Fruit fly (Drosophila melanogaster) Kc167 (cell line): Measurements from ENCODE around the gene Hsp70Ab.
"Not testable (repeated sequence)": the region's sequence is repeated elsewhere in the genome, so short reads cannot be mapped to it uniquely, and the experiment has no call there.

ENCODE experiments used
- Myc ChIP-seq: fragments of >200 bp; optimal IDR thresholded peaks from 2 replicates; lab custom pipeline; 2017; ENCODE audit warnings: missing external identifiers
- Sin3A ChIP-seq: fragments of >200 bp; optimal IDR thresholded peaks from 2 replicates; lab custom pipeline; 2018; ENCODE audit warnings: missing external identifiers
- h ChIP-seq: fragments of >200 bp; optimal IDR thresholded peaks from 3 replicates; lab custom pipeline; 2018; ENCODE audit warnings: missing external identifiers
- insv ChIP-seq: fragments of >200 bp; optimal IDR thresholded peaks from 3 replicates; lab custom pipeline; 2018; ENCODE audit warnings: missing external identifiers
- psq ChIP-seq: fragments of >200 bp; optimal IDR thresholded peaks from 2 replicates; lab custom pipeline; 2017; ENCODE audit warnings: missing external identifiers
- ttk ChIP-seq: sonication (Bioruptor generic); optimal IDR thresholded peaks from 2 replicates; lab custom pipeline; 2017; ENCODE audit warnings: missing external identifiers

The Hsp70Ab gene

DNA sequence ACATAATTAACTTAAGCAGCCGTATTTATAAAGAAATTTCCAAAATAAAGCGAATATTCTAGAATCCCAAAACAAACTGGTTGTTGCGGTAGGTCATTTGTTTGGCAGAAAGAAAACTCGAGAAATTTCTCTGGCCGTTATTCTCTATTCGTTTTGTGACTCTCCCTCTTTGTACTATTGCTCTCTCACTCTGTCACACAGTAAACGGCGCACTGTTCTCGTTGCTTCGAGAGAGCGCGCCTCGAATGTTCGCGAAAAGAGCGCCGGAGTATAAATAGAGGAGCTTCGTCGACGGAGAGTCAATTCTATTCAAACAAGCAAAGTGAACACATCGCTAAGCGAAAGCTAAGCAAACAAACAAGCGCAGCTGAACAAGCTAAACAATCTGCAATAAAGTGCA is at the start of gene Hsp70Ab:
Gene Hsp70Ab, plus strand, starts transcription at position 301 of the 400 bp plus-strand sequence.
- TF ChIP-seq psq (lab: Kevin White, UChicago); h; ttk (lab: Kevin White, UChicago): not testable (repeated sequence)

dm6 chr3R:11920605-11921004 is 37.7 kb upstream of the Hsp70Ab start:
- TF ChIP-seq Myc (lab: Kevin White, UChicago) (no peak), ttk (lab: Kevin White, UChicago) (no peak), h (no peak), Sin3A (lab: Kevin White, UChicago) (no peak), insv (no peak), psq (lab: Kevin White, UChicago) (no peak)

DNA sequence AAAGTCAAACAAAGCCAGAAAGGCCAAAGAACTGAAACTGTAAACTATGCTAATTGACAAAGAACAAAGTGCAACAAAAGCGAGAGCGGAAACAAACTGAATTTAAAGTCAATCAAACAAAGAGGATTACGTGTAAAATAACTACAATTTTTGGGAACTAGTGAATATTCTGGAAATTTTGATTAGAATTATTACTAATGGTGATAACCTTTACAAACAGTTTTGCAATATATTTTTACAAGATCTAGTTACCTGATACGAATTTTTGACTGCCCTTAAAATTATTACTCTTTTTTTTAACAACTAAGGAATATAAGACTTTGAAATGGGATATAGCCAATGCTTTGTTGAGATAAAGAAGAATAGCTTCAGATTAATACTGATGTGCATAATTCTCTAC is 27.4 kb upstream of the Hsp70Ab start, which contains the start of gene CG14731:
Gene CG14731, plus strand, starts transcription at position 301 of the 400 bp plus-strand sequence.
- TF ChIP-seq insv (no peak), psq (lab: Kevin White, UChicago) (no peak)

- TF ChIP-seq ttk (lab: Kevin White, UChicago) (no peak), Sin3A (lab: Kevin White, UChicago) (no peak), insv (no peak), Myc (lab: Kevin White, UChicago) (no peak), psq (lab: Kevin White, UChicago) (no peak), h (no peak)
Measured at dm6 chr3R:11933903-11934302, 24.4 kb upstream of the Hsp70Ab start.

DNA sequence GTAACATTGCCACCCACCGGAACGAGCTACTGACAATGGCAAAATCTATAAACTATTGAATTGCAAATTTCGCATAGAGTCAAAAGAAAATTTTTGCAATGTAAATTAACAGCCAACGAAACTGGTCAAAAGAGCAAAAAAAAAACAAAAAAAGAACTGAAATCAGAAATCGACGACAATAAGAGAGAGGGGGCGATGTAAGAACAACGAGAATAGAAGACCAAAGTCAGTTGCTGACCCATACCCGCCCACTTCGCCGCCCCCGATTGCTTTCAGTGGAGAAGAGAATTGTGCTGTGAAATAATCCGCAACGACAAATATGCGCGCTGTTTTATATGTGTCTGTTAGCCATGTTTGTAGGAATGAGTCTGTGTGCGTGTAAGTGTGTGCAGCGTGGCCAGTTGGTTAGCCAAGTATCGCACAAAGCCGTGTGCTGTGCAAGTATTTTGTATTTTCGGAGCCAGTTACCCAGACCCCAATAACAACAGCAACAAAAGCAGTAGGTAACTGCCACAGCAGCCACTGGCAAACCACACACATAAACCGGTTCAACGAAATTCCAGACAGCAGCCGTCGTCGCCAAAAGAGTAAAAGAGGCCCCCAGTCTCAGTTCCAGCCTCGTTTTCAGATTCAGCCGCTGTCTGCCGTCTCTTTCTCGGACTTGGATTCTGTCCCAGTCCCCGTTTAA is 20.8 kb upstream of the Hsp70Ab start:
- TF ChIP-seq ttk (lab: Kevin White, UChicago) (no peak), Myc (lab: Kevin White, UChicago) (no peak), h (no peak), insv (no peak), Sin3A (lab: Kevin White, UChicago) (no peak), psq (lab: Kevin White, UChicago) (no peak)

dm6 chr3R:11941116-11941515 is 17.2 kb upstream of the Hsp70Ab start:
- TF ChIP-seq h (no peak), Myc (lab: Kevin White, UChicago) (no peak), insv (no peak), Sin3A (lab: Kevin White, UChicago) (no peak), psq (lab: Kevin White, UChicago) (no peak), ttk (lab: Kevin White, UChicago) (no peak)

- TF ChIP-seq Myc (lab: Kevin White, UChicago) (no peak), Sin3A (lab: Kevin White, UChicago) (no peak), insv (no peak), ttk (lab: Kevin White, UChicago) (no peak), h (no peak), psq (lab: Kevin White, UChicago) (no peak)
Measured at dm6 chr3R:11945450-11946317, 12.7 kb upstream of the Hsp70Ab start.

dm6 chr3R:11947079-11947869 is 11.1 kb upstream of the Hsp70Ab start:
- TF ChIP-seq h, result no peak
- no peak for TF ChIP-seq psq (lab: Kevin White, UChicago)
- TF ChIP-seq insv, result no peak
- no peak for TF ChIP-seq ttk (lab: Kevin White, UChicago)
- no peak for TF ChIP-seq Myc (lab: Kevin White, UChicago)
- TF ChIP-seq Sin3A (lab: Kevin White, UChicago), result no peak

DNA sequence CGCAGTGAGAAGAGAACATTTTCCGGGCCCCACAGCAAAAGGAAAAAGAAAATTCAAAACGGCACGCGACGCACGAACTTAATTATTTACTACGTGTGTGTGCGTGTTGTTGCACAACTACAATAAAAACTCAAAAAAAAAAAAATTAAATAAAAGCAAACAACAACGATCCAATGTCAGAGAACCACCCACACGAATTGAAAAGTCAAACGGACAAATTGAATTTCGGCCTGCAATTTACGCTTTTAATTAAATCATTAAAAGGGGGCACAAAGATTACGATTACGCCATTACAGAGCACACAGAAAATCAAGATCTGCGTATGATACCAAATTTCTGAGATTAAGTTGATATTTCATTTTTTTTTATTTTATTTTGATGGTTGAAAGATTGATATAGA is 10.4 kb upstream of the Hsp70Ab start:
- TF ChIP-seq h (no peak), psq (lab: Kevin White, UChicago) (no peak), ttk (lab: Kevin White, UChicago) (no peak), Sin3A (lab: Kevin White, UChicago) (no peak), Myc (lab: Kevin White, UChicago) (no peak), insv (no peak)

- TF ChIP-seq h (no peak), Sin3A (lab: Kevin White, UChicago) (no peak), ttk (lab: Kevin White, UChicago) (no peak), Myc (lab: Kevin White, UChicago) (no peak), psq (lab: Kevin White, UChicago) (no peak), insv (no peak)
Measured at dm6 chr3R:11948903-11949358, 9.4 kb upstream of the Hsp70Ab start, which contains the start of gene Cad87A. Gene Cad87A (minus strand): TSS chr3R:11949129.

DNA sequence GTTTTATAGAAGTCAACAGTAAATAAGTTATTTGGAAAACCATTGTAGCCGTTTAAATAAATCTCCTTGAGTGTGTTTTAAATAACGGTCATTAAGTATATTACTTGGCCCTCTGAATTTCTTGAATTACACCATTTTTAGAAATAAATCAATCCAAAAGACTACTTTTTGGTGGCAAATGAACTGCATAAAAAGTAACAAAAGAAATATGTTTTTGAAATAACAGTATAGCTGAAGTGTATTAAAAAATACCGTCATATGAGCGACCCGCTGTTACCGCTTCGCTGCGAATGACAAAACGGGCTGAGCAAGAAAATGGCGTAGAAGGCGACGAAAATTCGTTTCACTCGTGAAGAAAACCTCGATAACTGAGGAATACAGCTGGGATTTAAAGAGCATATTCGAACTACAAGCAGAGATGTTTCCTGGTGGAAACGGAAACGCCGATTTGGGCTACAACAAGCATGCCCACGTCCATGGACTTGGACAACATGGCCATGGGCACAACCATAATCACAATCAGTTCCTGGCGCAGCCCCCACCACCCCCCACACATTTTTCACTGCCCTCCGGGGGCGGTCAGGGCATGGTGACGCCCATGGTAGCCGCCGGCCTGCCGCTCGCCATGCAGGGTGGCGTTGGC is 8.8 kb upstream of the Hsp70Ab start, which contains the start of gene CG31211:
Gene CG31211, plus strand, starts transcription at position 294 of the 643 bp plus-strand sequence.
- TF ChIP-seq h (no peak), ttk (lab: Kevin White, UChicago) (no peak), insv (no peak), Myc (lab: Kevin White, UChicago) (no peak), psq (lab: Kevin White, UChicago) (no peak), Sin3A (lab: Kevin White, UChicago) (no peak)
